Worm (Caenorhabditis elegans) whole organism, mixed stage, embryonic: ENCODE measurements around the gene K11H12.1.
A peak's percentile ranks its signal among the peaks of the same experiment; 100 is the strongest.

ENCODE experiments used
- drap-1 ChIP-seq: fragments of 200-800 bp; sonication (Bioruptor generic); optimal IDR thresholded peaks from 3 replicates; lab custom pipeline; 2018; ENCODE audit warnings: mild to moderate bottlenecking, missing genetic modification characterization, missing compliant biosample characterization
- flh-1 ChIP-seq: fragments of 200-800 bp; sonication (Bioruptor generic); optimal IDR thresholded peaks from 2 replicates; lab custom pipeline; 2018; ENCODE audit warnings: mild to moderate bottlenecking, missing genetic modification characterization, moderate library complexity, missing compliant biosample characterization
- ham-2 ChIP-seq: fragments of 200-800 bp; sonication (Bioruptor generic); optimal IDR thresholded peaks from 2 replicates; lab custom pipeline; 2018; ENCODE audit warnings: mild to moderate bottlenecking, missing genetic modification characterization, missing compliant biosample characterization
- lsy-2 ChIP-seq: fragments of 150-350 bp; optimal IDR thresholded peaks from 2 replicates; lab custom pipeline; 2014; ENCODE audit warnings: missing biosample characterization, missing genetic modification characterization
- mab-5 ChIP-seq: fragments of 150-350 bp; optimal IDR thresholded peaks from 2 replicates; lab custom pipeline; 2014; ENCODE audit warnings: missing biosample characterization, missing genetic modification characterization
- mls-2 ChIP-seq: sonication (generic microtip); optimal IDR thresholded peaks from 2 replicates; lab custom pipeline; 2016; ENCODE audit warnings: mild to moderate bottlenecking, missing genetic modification characterization, moderate library complexity, missing compliant biosample characterization
- nhr-237 ChIP-seq: fragments of 150-350 bp; optimal IDR thresholded peaks from 2 replicates; lab custom pipeline; 2014; ENCODE audit warnings: missing biosample characterization, missing genetic modification characterization
- unc-120 ChIP-seq: sonication (generic microtip); optimal IDR thresholded peaks from 2 replicates; lab custom pipeline; 2017; ENCODE audit warnings: missing genetic modification characterization, missing compliant biosample characterization; ENCODE audit not compliant: poor library complexity, severe bottlenecking
- unc-39 ChIP-seq: fragments of 150-350 bp; optimal IDR thresholded peaks from 2 replicates; lab custom pipeline; 2014; ENCODE audit warnings: missing biosample characterization, missing genetic modification characterization
- unc-62 ChIP-seq: fragments of 150-350 bp; optimal IDR thresholded peaks from 2 replicates; lab custom pipeline; 2014; ENCODE audit warnings: missing biosample characterization, missing genetic modification reagents, missing genetic modification characterization

DNA sequence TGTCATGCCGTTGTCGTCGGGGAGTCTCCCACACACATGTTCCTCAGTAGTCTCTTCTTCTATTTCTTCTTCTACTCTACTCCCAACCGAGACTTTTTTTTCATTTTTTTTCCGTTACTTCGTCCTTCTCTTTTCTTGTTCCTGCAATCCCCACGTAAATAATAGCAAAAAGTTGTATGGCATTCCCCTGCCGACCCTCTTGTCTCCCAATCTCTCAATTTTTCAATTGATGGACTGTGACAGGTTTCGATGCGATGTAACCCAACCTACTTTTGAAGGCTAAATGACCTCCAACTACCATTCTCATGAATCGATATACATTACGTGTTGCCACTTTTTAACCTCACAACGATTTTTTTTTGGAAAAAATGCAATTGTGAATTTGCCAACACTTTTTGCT lies 10.9 kb upstream of the K11H12.1 start:
- TF ChIP-seq lsy-2 (tag; lab: Kevin White, UChicago): no peak
- TF ChIP-seq unc-120: no peak
- no peak for TF ChIP-seq flh-1 (GFP tag; lab: Kevin White, UChicago)
- TF ChIP-seq nhr-237 (tag; lab: Kevin White, UChicago): no peak
- peak; percentile 31 for TF ChIP-seq unc-62 (GFP tag; lab: Kevin White, UChicago)
- TF ChIP-seq mls-2: no peak
- TF ChIP-seq mab-5 (tag; lab: Kevin White, UChicago): no peak
- no peak for TF ChIP-seq ham-2 (GFP tag; lab: Kevin White, UChicago)
- no peak for TF ChIP-seq unc-39 (tag; lab: Kevin White, UChicago)
- TF ChIP-seq drap-1 (GFP tag; lab: Kevin White, UChicago): no peak
